Fruit fly (Drosophila melanogaster) whole organism, prepupa: ENCODE results near the gene CG5877.
A peak's percentile ranks its signal among the peaks of the same experiment; 100 is the strongest.

Experiments used
- CG10669 ChIP-seq: fragments of 200-800 bp; sonication (Bioruptor generic); optimal IDR thresholded peaks from 3 replicates; lab custom pipeline; 2018; ENCODE audit warnings: missing biosample characterization, mild to moderate bottlenecking, missing genetic modification characterization, moderate library complexity
- CG11294 ChIP-seq: fragments of 200-800 bp; sonication (Bioruptor generic); IDR thresholded peaks from 2 replicates; pipeline ENCODE4 v1.3.6; 2022; ENCODE audit warnings: missing biosample characterization, missing genetic modification characterization
- CG11902 ChIP-seq: fragments of 200-800 bp; sonication (Bioruptor generic); optimal IDR thresholded peaks from 3 replicates; lab custom pipeline; 2016; ENCODE audit warnings: missing biosample characterization, missing genetic modification characterization
- CG1621 ChIP-seq: fragments of 200-800 bp; sonication (Bioruptor generic); optimal IDR thresholded peaks from 3 replicates; lab custom pipeline; 2018; ENCODE audit warnings: missing biosample characterization, mild to moderate bottlenecking, missing genetic modification characterization
- CG32006 ChIP-seq: fragments of 200-800 bp; sonication (Bioruptor generic); optimal IDR thresholded peaks from 3 replicates; lab custom pipeline; 2017; ENCODE audit warnings: missing biosample characterization, mild to moderate bottlenecking, missing genetic modification characterization
- CG6163 ChIP-seq: fragments of 200-800 bp; sonication (Bioruptor generic); IDR thresholded peaks from 3 replicates; pipeline ENCODE4 v1.3.6; 2022; ENCODE audit warnings: missing biosample characterization, missing genetic modification characterization
- CG6808 ChIP-seq: fragments of 200-800 bp; sonication (Bioruptor generic); optimal IDR thresholded peaks from 3 replicates; lab custom pipeline; 2017; ENCODE audit warnings: missing biosample characterization, missing genetic modification characterization, mild to moderate bottlenecking, moderate library complexity, missing genetic modification reagents
- CG6854 ChIP-seq: fragments of 200-800 bp; sonication (Bioruptor generic); optimal IDR thresholded peaks from 2 replicates; lab custom pipeline; 2017; ENCODE audit warnings: missing biosample characterization, mild to moderate bottlenecking, missing genetic modification characterization
- CG8319 ChIP-seq: fragments of 200-800 bp; sonication (Bioruptor generic); optimal IDR thresholded peaks from 3 replicates; lab custom pipeline; 2016; ENCODE audit warnings: missing biosample characterization, missing genetic modification characterization
- Gug ChIP-seq: fragments of 200-800 bp; sonication (Bioruptor generic); IDR thresholded peaks from 2 replicates; pipeline ENCODE4 v1.3.6; 2022; ENCODE audit warnings: missing biosample characterization, missing genetic modification characterization
- Hr39 ChIP-seq: fragments of 200-800 bp; sonication (Bioruptor generic); optimal IDR thresholded peaks from 2 replicates; lab custom pipeline; 2016; ENCODE audit warnings: missing biosample characterization, missing genetic modification characterization
- Sox102F ChIP-seq: fragments of 200-800 bp; sonication (Bioruptor generic); optimal IDR thresholded peaks from 2 replicates; lab custom pipeline; 2016; ENCODE audit warnings: missing biosample characterization, mild to moderate bottlenecking, missing genetic modification characterization
- fd59A ChIP-seq: fragments of 200-800 bp; sonication (Bioruptor generic); optimal IDR thresholded peaks from 2 replicates; lab custom pipeline; 2017; ENCODE audit warnings: missing biosample characterization, mild to moderate bottlenecking, missing genetic modification characterization, missing genetic modification reagents
- topi ChIP-seq: fragments of 200-800 bp; sonication (Bioruptor generic); optimal IDR thresholded peaks from 3 replicates; lab custom pipeline; 2016; ENCODE audit warnings: missing biosample characterization, missing genetic modification characterization

- no peak for TF ChIP-seq Gug
- peak; percentile 25 for TF ChIP-seq Hr39
- TF ChIP-seq CG10669 = no peak
- no peak for TF ChIP-seq CG6808 (GFP tag; lab: Kevin White, UChicago)
- no peak for TF ChIP-seq CG8319
- TF ChIP-seq Sox102F (GFP tag; lab: Kevin White, UChicago) = no peak
- peak; percentile 2 for TF ChIP-seq topi (GFP tag; lab: Kevin White, UChicago)
- no peak for TF ChIP-seq CG6163
- TF ChIP-seq CG6854 = no peak
- peak; percentile 17 for TF ChIP-seq CG32006
- no peak for TF ChIP-seq CG11294 (GFP tag; lab: Robert Waterston, UW)
- peak; percentile 1 for TF ChIP-seq CG11902 (GFP tag; lab: Kevin White, UChicago)
- TF ChIP-seq CG1621 (tag; lab: Kevin White, UChicago) = no peak
- no peak for TF ChIP-seq fd59A (GFP tag; lab: Kevin White, UChicago)
These were observed 11.4 kb downstream of the CG5877 start for dm6 chrX:15304211-15304610.
